Worm (Caenorhabditis elegans) whole organism, late embryonic: ENCODE data around the gene F46F5.7.
"Not testable (repeated sequence)": the region's sequence is repeated elsewhere in the genome, so short reads cannot be mapped to it uniquely, and the experiment has no call there.

Experiments used
- C08G9.2 ChIP-seq: sonication (generic microtip); optimal IDR thresholded peaks from 2 replicates; lab custom pipeline; 2016; ENCODE audit warnings: mild to moderate bottlenecking, missing genetic modification characterization, moderate library complexity, missing compliant biosample characterization
- C38D4.7 ChIP-seq: fragments of 200-800 bp; sonication (Bioruptor generic); optimal IDR thresholded peaks from 2 replicates; lab custom pipeline; 2018; ENCODE audit warnings: mild to moderate bottlenecking, missing genetic modification characterization, moderate library complexity, missing compliant biosample characterization
- F13H6.1 ChIP-seq: sonication (generic microtip); optimal IDR thresholded peaks from 2 replicates; lab custom pipeline; 2016; ENCODE audit warnings: missing genetic modification characterization, missing compliant biosample characterization
- T23F11.4 ChIP-seq: fragments of 200-800 bp; sonication (Bioruptor generic); optimal IDR thresholded peaks from 2 replicates; lab custom pipeline; 2018; ENCODE audit warnings: mild to moderate bottlenecking, missing genetic modification characterization, missing compliant biosample characterization
- ahr-1 ChIP-seq: sonication (generic microtip); optimal IDR thresholded peaks from 2 replicates; lab custom pipeline; 2016; ENCODE audit warnings: missing genetic modification characterization, missing compliant biosample characterization
- ceh-14 ChIP-seq: sonication (generic microtip); optimal IDR thresholded peaks from 2 replicates; lab custom pipeline; 2016; ENCODE audit warnings: missing genotype, missing genetic modification characterization, missing compliant biosample characterization
- ceh-30 ChIP-seq: fragments of 150-350 bp; optimal IDR thresholded peaks from 2 replicates; lab custom pipeline; 2014; ENCODE audit warnings: missing biosample characterization, missing genetic modification characterization
- ceh-31 ChIP-seq: sonication (generic microtip); optimal IDR thresholded peaks from 2 replicates; lab custom pipeline; 2016; ENCODE audit warnings: missing genetic modification characterization, missing compliant biosample characterization
- ceh-45 ChIP-seq: fragments of 200-800 bp; sonication (Bioruptor generic); IDR thresholded peaks from 2 replicates; pipeline ENCODE4 v1.3.6; 2022; ENCODE audit warnings: missing genetic modification reagents, missing genetic modification characterization, missing compliant biosample characterization
- ceh-9 ChIP-seq: sonication (generic microtip); optimal IDR thresholded peaks from 2 replicates; lab custom pipeline; 2016; ENCODE audit warnings: mild to moderate bottlenecking, missing genetic modification characterization, inconsistent platforms, missing compliant biosample characterization
- che-1 ChIP-seq: sonication (generic microtip); optimal IDR thresholded peaks from 2 replicates; lab custom pipeline; 2016; ENCODE audit warnings: mild to moderate bottlenecking, missing genetic modification characterization, missing compliant biosample characterization
- dmd-4 ChIP-seq: sonication (generic microtip); optimal IDR thresholded peaks from 2 replicates; lab custom pipeline; 2016; ENCODE audit warnings: borderline replicate concordance, missing genetic modification characterization, missing compliant biosample characterization
- elt-2 ChIP-seq: sonication (generic microtip); optimal IDR thresholded peaks from 2 replicates; lab custom pipeline; 2016; ENCODE audit warnings: missing genetic modification reagents, missing genetic modification characterization, missing compliant biosample characterization
- fax-1 ChIP-seq: sonication (generic microtip); optimal IDR thresholded peaks from 2 replicates; lab custom pipeline; 2016; ENCODE audit warnings: missing genotype, missing genetic modification characterization, missing compliant biosample characterization
- gmeb-2 ChIP-seq: sonication (generic microtip); optimal IDR thresholded peaks from 2 replicates; lab custom pipeline; 2016; ENCODE audit warnings: missing genetic modification characterization, inconsistent platforms, missing compliant biosample characterization
- hlh-13 ChIP-seq: fragments of 200-800 bp; sonication (Bioruptor generic); optimal IDR thresholded peaks from 2 replicates; lab custom pipeline; 2018; ENCODE audit warnings: mild to moderate bottlenecking, missing genetic modification characterization, missing compliant biosample characterization
- hlh-15 ChIP-seq: sonication (generic microtip); optimal IDR thresholded peaks from 2 replicates; lab custom pipeline; 2016; ENCODE audit warnings: missing genetic modification characterization, missing compliant biosample characterization
- hlh-30 ChIP-seq: sonication (generic microtip); optimal IDR thresholded peaks from 2 replicates; lab custom pipeline; 2017; ENCODE audit warnings: antibody characterized with exemption, missing genetic modification characterization, missing compliant biosample characterization; ENCODE audit not compliant: insufficient read depth
- hlh-8 ChIP-seq: sonication (generic microtip); optimal IDR thresholded peaks from 2 replicates; lab custom pipeline; 2016; ENCODE audit warnings: missing genotype, missing genetic modification characterization, missing compliant biosample characterization
- lin-11 ChIP-seq: fragments of 200-800 bp; sonication (Bioruptor generic); optimal IDR thresholded peaks from 2 replicates; lab custom pipeline; 2018; ENCODE audit warnings: mild to moderate bottlenecking, missing genetic modification characterization, missing compliant biosample characterization
- mec-3 ChIP-seq: sonication (generic microtip); optimal IDR thresholded peaks from 2 replicates; lab custom pipeline; 2016; ENCODE audit warnings: borderline replicate concordance, missing genetic modification characterization, missing compliant biosample characterization
- nhr-11 ChIP-seq: fragments of 150-350 bp; optimal IDR thresholded peaks from 2 replicates; lab custom pipeline; 2014; ENCODE audit warnings: missing biosample characterization, missing genetic modification characterization
- nhr-232 ChIP-seq: sonication (generic microtip); optimal IDR thresholded peaks from 2 replicates; lab custom pipeline; 2016; ENCODE audit warnings: missing genetic modification characterization, missing compliant biosample characterization
- npax-4 ChIP-seq: sonication (generic microtip); optimal IDR thresholded peaks from 2 replicates; lab custom pipeline; 2016; ENCODE audit warnings: missing genetic modification characterization, missing compliant biosample characterization
- pag-3 ChIP-seq: sonication (generic microtip); optimal IDR thresholded peaks from 2 replicates; lab custom pipeline; 2016; ENCODE audit warnings: missing compliant biosample characterization, missing genetic modification characterization, borderline replicate concordance
- pat-9 ChIP-seq: fragments of 200-800 bp; sonication (Bioruptor generic); optimal IDR thresholded peaks from 2 replicates; lab custom pipeline; 2018; ENCODE audit warnings: mild to moderate bottlenecking, missing genetic modification characterization, moderate library complexity, missing compliant biosample characterization
- pha-4 ChIP-seq: fragments of 150-350 bp; optimal IDR thresholded peaks from 2 replicates; lab custom pipeline; 2018; ENCODE audit warnings: missing biosample characterization, missing genetic modification reagents, missing genetic modification characterization
- rnt-1 ChIP-seq: sonication (generic microtip); optimal IDR thresholded peaks from 2 replicates; lab custom pipeline; 2016; ENCODE audit warnings: missing genetic modification characterization, missing compliant biosample characterization
- sox-4 ChIP-seq: sonication (generic microtip); optimal IDR thresholded peaks from 2 replicates; lab custom pipeline; 2017; ENCODE audit warnings: mild to moderate bottlenecking, missing genetic modification characterization, inconsistent platforms, missing compliant biosample characterization
- tbx-2 ChIP-seq: sonication (generic microtip); optimal IDR thresholded peaks from 2 replicates; lab custom pipeline; 2016; ENCODE audit warnings: missing genetic modification characterization, missing compliant biosample characterization
- unc-42 ChIP-seq: sonication (generic microtip); optimal IDR thresholded peaks from 2 replicates; lab custom pipeline; 2016; ENCODE audit warnings: missing genotype, missing genetic modification characterization, missing compliant biosample characterization
- unc-55 ChIP-seq: sonication (generic microtip); optimal IDR thresholded peaks from 2 replicates; lab custom pipeline; 2017; ENCODE audit warnings: missing biosample characterization, missing genetic modification reagents, missing genetic modification characterization
- unc-86 ChIP-seq: sonication (generic microtip); optimal IDR thresholded peaks from 2 replicates; lab custom pipeline; 2016; ENCODE audit warnings: missing genetic modification characterization, missing compliant biosample characterization
- zip-5 ChIP-seq: sonication (generic microtip); optimal IDR thresholded peaks from 2 replicates; lab custom pipeline; 2016; ENCODE audit warnings: missing genetic modification characterization, missing compliant biosample characterization

The F46F5.7 gene

DNA sequence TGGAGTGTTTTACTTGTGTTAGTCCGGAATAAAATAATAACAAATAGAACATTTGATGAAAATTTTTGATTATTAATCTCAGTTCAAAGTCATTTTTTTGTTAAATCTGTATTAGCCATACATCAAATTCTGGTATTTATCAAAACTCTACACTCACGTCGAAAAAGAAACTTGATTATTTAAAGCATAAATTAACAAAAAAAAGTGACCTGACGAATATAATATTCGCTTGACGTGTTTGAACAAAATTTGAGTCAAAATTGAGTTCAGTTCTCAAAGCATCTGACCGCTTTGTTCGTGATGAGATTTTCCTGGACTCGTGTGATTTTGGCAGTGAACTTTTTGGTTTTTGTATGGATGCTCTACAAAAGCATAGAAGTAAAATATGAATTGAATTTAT lies 3.1 kb upstream of the F46F5.7 start, which contains the start of gene F46F5.10:
Gene F46F5.10, plus strand, starts transcription at position 301 of the 400 bp plus-strand sequence.
- no peak for TF ChIP-seq dmd-4 (tag; lab: Kevin White, UChicago)
- no peak for TF ChIP-seq unc-55 (GFP tag; lab: Kevin White, UChicago)
- no peak for TF ChIP-seq mec-3 (tag; lab: Kevin White, UChicago)
- TF ChIP-seq ceh-31: no peak
- TF ChIP-seq ceh-14 (tag; lab: Kevin White, UChicago): no peak
- no peak for TF ChIP-seq pag-3 (tag; lab: Kevin White, UChicago)
- TF ChIP-seq T23F11.4 (GFP tag; lab: Kevin White, UChicago): no peak
- no peak for TF ChIP-seq gmeb-2 (tag; lab: Kevin White, UChicago)
- no peak for TF ChIP-seq elt-2 (tag; lab: Kevin White, UChicago)
- no peak for TF ChIP-seq hlh-15 (tag; lab: Kevin White, UChicago)
- no peak for TF ChIP-seq che-1
- TF ChIP-seq pat-9 (tag; lab: Kevin White, UChicago): no peak
- TF ChIP-seq unc-42 (tag; lab: Kevin White, UChicago): no peak
- no peak for TF ChIP-seq zip-5
- no peak for TF ChIP-seq hlh-8 (tag; lab: Kevin White, UChicago)
- no peak for TF ChIP-seq sox-4 (tag; lab: Kevin White, UChicago)
- TF ChIP-seq unc-86 (tag; lab: Kevin White, UChicago): no peak
- TF ChIP-seq hlh-30 (tag; lab: Kevin White, UChicago): no peak
- no peak for TF ChIP-seq F13H6.1 (tag; lab: Kevin White, UChicago)
- TF ChIP-seq C08G9.2 (tag; lab: Kevin White, UChicago): no peak

DNA sequence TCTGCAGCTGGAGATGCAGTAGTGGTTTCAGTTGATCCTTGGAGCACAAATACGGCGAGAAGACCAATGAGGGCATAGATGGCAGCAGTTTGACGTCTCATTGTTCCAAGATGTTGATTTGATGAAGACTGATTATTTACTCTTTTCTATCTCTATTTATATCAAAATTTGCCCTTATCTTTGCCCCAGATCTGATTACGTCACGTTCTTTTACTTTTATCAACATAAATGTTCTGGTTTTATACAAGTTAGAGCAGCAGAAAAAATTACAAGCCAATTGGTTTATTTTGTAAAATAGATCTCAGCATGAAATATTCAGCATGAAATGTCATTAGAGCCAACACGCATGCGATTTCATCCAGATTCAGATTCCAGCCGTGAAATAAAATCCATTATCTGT lies 2.3 kb upstream of the F46F5.7 start, which contains the start of gene msrp-4:
Gene msrp-4, minus strand, starts transcription at position 101 of the 400 bp plus-strand sequence.
- not testable (repeated sequence) for TF ChIP-seq C38D4.7; hlh-13; pha-4 (tag; lab: Kevin White, UChicago)

DNA sequence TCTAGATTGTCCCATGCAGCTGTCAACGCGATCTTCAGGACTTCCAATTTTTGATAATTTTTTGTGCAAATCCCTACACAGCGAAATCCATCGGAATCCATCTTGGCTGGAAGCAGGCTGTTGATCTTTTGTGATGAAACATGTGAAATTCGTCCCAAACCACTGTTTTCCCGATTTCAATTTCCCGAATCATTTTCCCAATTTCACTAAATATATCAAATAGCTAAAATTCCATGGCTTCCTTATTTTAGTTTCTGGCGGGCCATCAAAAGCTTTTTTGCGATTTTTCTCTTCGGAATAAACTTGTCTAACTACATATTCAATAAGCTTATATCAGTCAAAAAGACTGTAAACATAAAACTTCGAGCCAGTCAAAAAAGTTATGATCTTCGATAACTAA lies 1.1 kb upstream of the F46F5.7 start, which contains the start of gene F46F5.8:
Gene F46F5.8, minus strand, starts transcription at position 101 of the 400 bp plus-strand sequence.
- TF ChIP-seq gmeb-2 (tag; lab: Kevin White, UChicago): no peak
- no peak for TF ChIP-seq fax-1 (tag; lab: Kevin White, UChicago)
- no peak for TF ChIP-seq ceh-9
- no peak for TF ChIP-seq ceh-14 (tag; lab: Kevin White, UChicago)
- TF ChIP-seq mec-3 (tag; lab: Kevin White, UChicago): no peak
- TF ChIP-seq hlh-8 (tag; lab: Kevin White, UChicago): no peak
- no peak for TF ChIP-seq npax-4 (tag; lab: Kevin White, UChicago)
- no peak for TF ChIP-seq tbx-2 (tag; lab: Kevin White, UChicago)
- TF ChIP-seq ahr-1: no peak
- no peak for TF ChIP-seq lin-11 (tag; lab: Kevin White, UChicago)
- TF ChIP-seq nhr-232: no peak
- TF ChIP-seq, all 69 proteins: peak for 0

DNA sequence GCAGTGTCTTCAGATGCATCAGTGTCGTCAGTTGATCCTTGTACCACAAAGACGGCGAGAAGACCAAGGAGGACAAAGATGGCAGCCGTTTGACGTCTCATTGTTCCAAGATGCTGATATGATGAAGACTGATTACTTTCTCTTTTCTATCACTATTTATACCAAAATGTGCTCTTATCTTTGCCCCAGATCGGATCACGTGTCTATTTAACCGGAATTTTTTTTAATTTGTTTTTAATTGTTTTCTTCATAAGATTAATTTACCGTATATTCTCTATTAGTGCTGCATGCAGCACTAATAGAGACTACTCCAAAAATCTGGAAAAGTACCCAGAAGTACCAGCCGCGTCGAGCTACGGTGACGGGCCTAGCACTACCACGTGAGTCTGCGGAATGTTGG lies 5.7 kb downstream of the F46F5.7 start, which contains the start of gene msrp-3:
Gene msrp-3, minus strand, starts transcription at position 101 of the 400 bp plus-strand sequence.
- TF ChIP-seq ceh-30 (no peak), elt-2 (tag; lab: Kevin White, UChicago) (no peak), nhr-11 (no peak)

DNA sequence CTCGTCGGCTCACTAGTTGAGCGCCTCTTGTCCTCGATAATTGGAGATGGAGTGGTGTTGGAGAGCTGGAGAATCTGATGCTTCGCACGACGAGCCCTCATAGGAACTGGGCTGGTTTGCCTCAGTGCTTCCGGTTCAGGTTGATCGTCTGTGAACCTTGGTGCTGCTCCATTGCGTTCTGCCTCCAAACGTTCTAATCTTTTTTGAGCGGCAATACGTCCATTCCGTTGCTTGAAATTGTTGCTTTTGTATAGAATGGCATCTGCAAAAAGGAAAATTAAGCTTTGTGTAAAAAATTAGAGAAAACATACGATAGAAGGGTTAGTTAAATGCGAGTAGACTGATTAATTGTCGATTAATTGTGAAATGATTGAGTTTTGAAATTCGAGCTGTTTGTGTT lies 7.5 kb downstream of the F46F5.7 start, which contains the start of gene F46F5.5:
Gene F46F5.5, minus strand, starts transcription at position 101 of the 400 bp plus-strand sequence.
- TF ChIP-seq ceh-45 (GFP tag; lab: Robert Waterston, UW) (no peak), fax-1 (tag; lab: Kevin White, UChicago) (no peak), ceh-31 (no peak), ceh-9 (no peak), hlh-13 (no peak), rnt-1 (no peak)
